Fruit fly (Drosophila melanogaster): Measurements from ENCODE around the gene Blos3.

DNA sequence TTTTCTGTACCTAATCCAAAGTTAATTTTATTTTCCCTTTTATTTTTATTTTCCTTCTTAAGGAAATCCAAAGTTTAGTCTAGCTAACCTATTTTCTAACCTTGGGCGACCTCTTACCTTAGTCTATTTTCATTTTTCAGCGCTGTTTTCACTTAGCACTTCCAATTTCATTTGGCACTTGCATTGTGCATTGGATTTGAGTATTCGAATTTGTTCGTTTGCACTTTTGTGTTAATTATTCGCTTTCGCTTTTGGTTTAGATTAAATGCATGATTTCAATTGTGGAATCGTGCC, 46.9 kb upstream of the Blos3 start:
- TF ChIP-seq Pif1A (GFP tag; optimal IDR thresholded peaks at IDR 0.05) (no peak), CG8301 (tag; optimal IDR thresholded peaks at IDR 0.05) (no peak), fd96Ca (GFP tag; IDR thresholded peaks at IDR 0.05) (no peak), CG12605 (GFP tag; IDR thresholded peaks at IDR 0.05) (no peak), CG10348 (GFP tag; IDR thresholded peaks at IDR 0.05) (no peak), EcR (GFP tag; optimal IDR thresholded peaks at IDR 0.05) (no peak), CG8159 (tag; optimal IDR thresholded peaks at IDR 0.05) (no peak), CG4496 (GFP tag; IDR thresholded peaks at IDR 0.05) (no peak), gl (tag; optimal IDR thresholded peaks at IDR 0.05) (no peak), CG17806 (tag; optimal IDR thresholded peaks at IDR 0.05) (no peak)
